Worm (Caenorhabditis elegans) whole organism, L2 larva: ENCODE results near the gene F21C10.13.

Experiments used
- ceh-82 ChIP-seq: fragments of 150-350 bp; optimal IDR thresholded peaks from 2 replicates; lab custom pipeline; 2014; ENCODE audit warnings: missing biosample characterization, missing genetic modification characterization
- elt-1 ChIP-seq: fragments of 150-350 bp; optimal IDR thresholded peaks from 2 replicates; lab custom pipeline; 2014; ENCODE audit warnings: missing biosample characterization, missing genetic modification characterization
- fos-1 ChIP-seq: fragments of 150-350 bp; optimal IDR thresholded peaks from 2 replicates; lab custom pipeline; 2014; ENCODE audit warnings: missing biosample characterization, missing genetic modification characterization
- nhr-11 ChIP-seq: fragments of 150-350 bp; optimal IDR thresholded peaks from 2 replicates; lab custom pipeline; 2014; ENCODE audit warnings: missing biosample characterization, missing genetic modification characterization
- nhr-237 ChIP-seq: fragments of 150-350 bp; optimal IDR thresholded peaks from 2 replicates; lab custom pipeline; 2014; ENCODE audit warnings: missing biosample characterization, missing genetic modification characterization
- ztf-4 ChIP-seq: fragments of 150-350 bp; optimal IDR thresholded peaks from 2 replicates; lab custom pipeline; 2014; ENCODE audit warnings: missing biosample characterization, missing genetic modification characterization

ce11 chrV:9165073-9165699 lies 43.1 kb downstream of the F21C10.13 start, which contains the start of gene col-10:
- TF ChIP-seq nhr-11 (tag; lab: Kevin White, UChicago) = no peak
- TF ChIP-seq elt-1 (tag; lab: Kevin White, UChicago) = no peak
- TF ChIP-seq nhr-237 (tag; lab: Kevin White, UChicago) = no peak
- peak; percentile 3 for TF ChIP-seq fos-1
- no peak for TF ChIP-seq ceh-82 (tag; lab: Kevin White, UChicago)
- no peak for TF ChIP-seq ztf-4 (tag; lab: Kevin White, UChicago)
